Fruit fly (Drosophila melanogaster): Measurements from ENCODE around the gene ex.

- no peak for TF ChIP-seq Sin3A (optimal IDR thresholded peaks at IDR 0.05)
- TF ChIP-seq Myc (optimal IDR thresholded peaks at IDR 0.05), result no peak
- TF ChIP-seq psq (optimal IDR thresholded peaks at IDR 0.05), result no peak
- TF ChIP-seq insv (optimal IDR thresholded peaks at IDR 0.05), result no peak
- TF ChIP-seq h (optimal IDR thresholded peaks at IDR 0.05), result no peak
These were observed 3.4 kb downstream of the ex start for dm6 chr2L:434439-434838.
